Fruit fly (Drosophila melanogaster) whole organism, prepupa: Measurements from ENCODE around the gene CG10793.

Source experiments
- CG1621 ChIP-seq: fragments of 200-800 bp; sonication (Bioruptor generic); optimal IDR thresholded peaks from 3 replicates; lab custom pipeline; 2018; ENCODE audit warnings: missing biosample characterization, mild to moderate bottlenecking, missing genetic modification characterization
- CG16779 ChIP-seq: fragments of 200-800 bp; sonication (Bioruptor generic); optimal IDR thresholded peaks from 3 replicates; lab custom pipeline; 2017; ENCODE audit warnings: missing biosample characterization, mild to moderate bottlenecking, missing genetic modification characterization
- CG3032 ChIP-seq: fragments of 200-800 bp; optimal IDR thresholded peaks from 2 replicates; lab custom pipeline; 2019; ENCODE audit warnings: missing biosample characterization, mild to moderate bottlenecking, missing genetic modification characterization, moderate library complexity
- CG4318 ChIP-seq: fragments of 200-800 bp; sonication (Bioruptor generic); optimal IDR thresholded peaks from 3 replicates; lab custom pipeline; 2017; ENCODE audit warnings: missing biosample characterization, mild to moderate bottlenecking, missing genetic modification characterization
- CG6808 ChIP-seq: fragments of 200-800 bp; sonication (Bioruptor generic); optimal IDR thresholded peaks from 3 replicates; lab custom pipeline; 2017; ENCODE audit warnings: missing biosample characterization, missing genetic modification characterization, mild to moderate bottlenecking, moderate library complexity, missing genetic modification reagents
- Eip75B ChIP-seq: fragments of 200-800 bp; sonication (Bioruptor generic); optimal IDR thresholded peaks from 3 replicates; lab custom pipeline; 2016; ENCODE audit warnings: missing biosample characterization, missing genetic modification characterization
- Eip93F ChIP-seq: fragments of 200-800 bp; sonication (Bioruptor generic); optimal IDR thresholded peaks from 2 replicates; lab custom pipeline; 2016; ENCODE audit warnings: missing biosample characterization, mild to moderate bottlenecking, missing genetic modification characterization
- OdsH ChIP-seq: fragments of 200-800 bp; sonication (Bioruptor generic); optimal IDR thresholded peaks from 3 replicates; lab custom pipeline; 2016; ENCODE audit warnings: missing biosample characterization, missing genetic modification characterization
- Sox15 ChIP-seq: fragments of 200-800 bp; sonication (Bioruptor generic); optimal IDR thresholded peaks from 3 replicates; lab custom pipeline; 2016; ENCODE audit warnings: missing biosample characterization, missing genetic modification characterization
- eg ChIP-seq: fragments of 200-800 bp; sonication (Bioruptor generic); IDR thresholded peaks from 3 replicates; pipeline ENCODE4 v1.3.6; 2022; ENCODE audit warnings: missing biosample characterization, missing genetic modification characterization
- esn ChIP-seq: fragments of 200-800 bp; sonication (Bioruptor generic); optimal IDR thresholded peaks from 2 replicates; lab custom pipeline; 2016; ENCODE audit warnings: missing biosample characterization, mild to moderate bottlenecking, missing genetic modification characterization, moderate library complexity

dm6 chrX:3344439-3345308, 28.5 kb upstream of the CG10793 start:
- TF ChIP-seq Eip93F (GFP tag; lab: Kevin White, UChicago) (no peak), Sox15 (no peak), eg (no peak), CG1621 (tag; lab: Kevin White, UChicago) (no peak), CG16779 (tag; lab: Kevin White, UChicago) (no peak), esn (GFP tag; lab: Kevin White, UChicago) (no peak), OdsH (GFP tag; lab: Kevin White, UChicago) (no peak), CG4318 (GFP tag; lab: Kevin White, UChicago) (no peak), CG3032 (tag; lab: Kevin White, UChicago) (no peak), CG6808 (GFP tag; lab: Kevin White, UChicago) (no peak), Eip75B (GFP tag; lab: Kevin White, UChicago) (no peak)
